Worm (Caenorhabditis elegans) whole organism, L3 larva: ENCODE results near the gene vps-32.1.
"Not testable (repeated sequence)": the region's sequence is repeated elsewhere in the genome, so short reads cannot be mapped to it uniquely, and the experiment has no call there.

Source experiments
- ZK546.5 ChIP-seq: sonication (generic microtip); optimal IDR thresholded peaks from 2 replicates; lab custom pipeline; 2017; ENCODE audit warnings: missing biosample characterization, missing genetic modification characterization
- aly-2 ChIP-seq: fragments of 150-350 bp; optimal IDR thresholded peaks from 2 replicates; lab custom pipeline; 2014; ENCODE audit warnings: missing biosample characterization, missing genetic modification characterization
- ceh-16 ChIP-seq: sonication (generic microtip); optimal IDR thresholded peaks from 2 replicates; lab custom pipeline; 2017; ENCODE audit warnings: missing biosample characterization, missing genetic modification characterization
- ceh-28 ChIP-seq: fragments of 150-350 bp; optimal IDR thresholded peaks from 2 replicates; lab custom pipeline; 2014; ENCODE audit warnings: missing biosample characterization, missing genetic modification reagents, missing genetic modification characterization
- elt-1 ChIP-seq: fragments of 150-350 bp; optimal IDR thresholded peaks from 2 replicates; lab custom pipeline; 2014; ENCODE audit warnings: missing biosample characterization, missing genetic modification characterization
- elt-2 ChIP-seq: sonication (generic microtip); optimal IDR thresholded peaks from 2 replicates; lab custom pipeline; 2016; ENCODE audit warnings: missing genetic modification reagents, mild to moderate bottlenecking, missing genetic modification characterization, missing compliant biosample characterization
- elt-3 ChIP-seq, 3 experiments: fragments of 150-350 bp in 1 of 3; sonication (generic microtip) in 2 of 3; optimal IDR thresholded peaks; 2 replicates in 2 of 3; 4 replicates in 1 of 3; lab custom pipeline; 2014 to 2017; ENCODE audit warnings: missing biosample characterization in 3 of 3, missing genetic modification characterization in 3 of 3
- fkh-2 ChIP-seq: fragments of 150-350 bp; optimal IDR thresholded peaks from 2 replicates; lab custom pipeline; 2014; ENCODE audit warnings: missing biosample characterization, missing genetic modification reagents, missing genetic modification characterization
- fos-1 ChIP-seq: fragments of 150-350 bp; optimal IDR thresholded peaks from 2 replicates; lab custom pipeline; 2014; ENCODE audit warnings: missing biosample characterization, missing genetic modification characterization
- hmg-11 ChIP-seq: sonication (generic microtip); optimal IDR thresholded peaks from 2 replicates; lab custom pipeline; 2016; ENCODE audit warnings: missing genetic modification characterization, missing compliant biosample characterization
- jun-1 ChIP-seq: fragments of 150-350 bp; optimal IDR thresholded peaks from 2 replicates; lab custom pipeline; 2014; ENCODE audit warnings: missing biosample characterization, missing genetic modification reagents, missing genetic modification characterization
- lin-15B ChIP-seq: fragments of 150-350 bp; optimal IDR thresholded peaks from 2 replicates; lab custom pipeline; 2014; ENCODE audit warnings: missing biosample characterization, missing genetic modification characterization
- lin-39 ChIP-seq: fragments of 150-350 bp; optimal IDR thresholded peaks from 2 replicates; lab custom pipeline; 2018; ENCODE audit warnings: missing biosample characterization, missing genetic modification reagents, missing genetic modification characterization
- mdl-1 ChIP-seq: fragments of 150-350 bp; optimal IDR thresholded peaks from 2 replicates; lab custom pipeline; 2014; ENCODE audit warnings: missing biosample characterization, missing genetic modification characterization
- nfya-1 ChIP-seq: sonication (generic microtip); optimal IDR thresholded peaks from 2 replicates; lab custom pipeline; 2017; ENCODE audit warnings: missing genetic modification characterization, mild to moderate bottlenecking, missing compliant biosample characterization, antibody characterized with exemption, moderate library complexity; ENCODE audit not compliant: insufficient read depth
- nhr-11 ChIP-seq: fragments of 150-350 bp; optimal IDR thresholded peaks from 2 replicates; lab custom pipeline; 2014; ENCODE audit warnings: missing biosample characterization, missing genetic modification characterization
- nhr-23 ChIP-seq: fragments of 150-350 bp; optimal IDR thresholded peaks from 2 replicates; lab custom pipeline; 2014; ENCODE audit warnings: missing biosample characterization, missing genetic modification reagents, missing genetic modification characterization
- nhr-25 ChIP-seq: sonication (generic microtip); optimal IDR thresholded peaks from 2 replicates; lab custom pipeline; 2017; ENCODE audit warnings: missing biosample characterization, missing genetic modification characterization
- nhr-28 ChIP-seq: fragments of 150-350 bp; optimal IDR thresholded peaks from 2 replicates; lab custom pipeline; 2014; ENCODE audit warnings: missing biosample characterization, missing genetic modification characterization
- nhr-43 ChIP-seq: sonication (generic microtip); optimal IDR thresholded peaks from 2 replicates; lab custom pipeline; 2016; ENCODE audit warnings: mild to moderate bottlenecking, missing genetic modification characterization, missing compliant biosample characterization; ENCODE audit not compliant: poor library complexity, severe bottlenecking
- nhr-67 ChIP-seq: fragments of 150-350 bp; optimal IDR thresholded peaks from 2 replicates; lab custom pipeline; 2014; ENCODE audit warnings: missing biosample characterization, missing genetic modification characterization
- nhr-76 ChIP-seq: fragments of 150-350 bp; sonication (generic microtip); optimal IDR thresholded peaks from 5 replicates; lab custom pipeline; 2014; ENCODE audit warnings: missing biosample characterization, missing genetic modification characterization
- nhr-77 ChIP-seq: fragments of 150-350 bp; optimal IDR thresholded peaks from 2 replicates; lab custom pipeline; 2014; ENCODE audit warnings: missing biosample characterization, missing genetic modification characterization
- pha-4 ChIP-seq: fragments of 150-350 bp; optimal IDR thresholded peaks from 2 replicates; lab custom pipeline; 2014; ENCODE audit warnings: missing biosample characterization, missing genetic modification reagents, missing genetic modification characterization
- pqm-1 ChIP-seq: fragments of 150-350 bp; optimal IDR thresholded peaks from 2 replicates; lab custom pipeline; 2017; ENCODE audit warnings: missing biosample characterization, missing genetic modification characterization, inconsistent platforms
- skn-1 ChIP-seq: fragments of 150-350 bp; optimal IDR thresholded peaks from 2 replicates; lab custom pipeline; 2014; ENCODE audit warnings: missing biosample characterization, missing genetic modification characterization
- snpc-4 ChIP-seq: fragments of 150-350 bp; optimal IDR thresholded peaks from 2 replicates; lab custom pipeline; 2014; ENCODE audit warnings: missing biosample characterization, missing genetic modification characterization
- unc-39 ChIP-seq: sonication (generic microtip); optimal IDR thresholded peaks from 4 replicates; lab custom pipeline; 2017; ENCODE audit warnings: missing biosample characterization, missing genetic modification characterization

Gene vps-32.1

DNA sequence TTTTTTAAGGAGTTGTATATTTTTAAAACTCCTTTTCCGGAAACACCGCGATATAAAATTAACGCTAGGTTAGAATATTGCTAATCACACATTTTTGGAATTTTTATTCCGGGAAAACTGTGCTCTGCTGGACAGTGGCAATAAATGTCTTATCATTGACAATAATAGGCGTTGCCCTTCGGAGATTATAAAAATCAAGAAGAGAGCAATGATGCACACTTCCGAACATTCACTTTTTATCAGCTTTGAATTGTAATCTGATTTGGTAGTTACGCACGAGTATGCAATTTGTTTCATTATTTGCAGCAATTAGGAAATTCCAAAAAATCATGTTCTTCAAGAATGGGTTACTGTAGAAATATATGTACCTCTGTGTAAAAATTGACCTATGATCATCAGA, 26.6 kb downstream of the vps-32.1 start:
- no peak for TF ChIP-seq skn-1 (tag; lab: Kevin White, UChicago)
- no peak for TF ChIP-seq snpc-4 (tag; lab: Kevin White, UChicago)
- peak; percentile 65 for TF ChIP-seq pqm-1
- no peak for TF ChIP-seq mdl-1
- peak; percentile 88 for TF ChIP-seq elt-2 (tag; lab: Kevin White, UChicago)
- TF ChIP-seq aly-2: no peak
- no peak for TF ChIP-seq fkh-2 (tag; lab: Kevin White, UChicago)
- no peak for TF ChIP-seq fos-1
- TF ChIP-seq jun-1: peak; percentile 79

ce11 chrII:6616770-6617169, 27.3 kb downstream of the vps-32.1 start, which contains the start of gene klf-3:
Gene klf-3 (plus strand): TSS chrII:6616878.
- no peak for TF ChIP-seq lin-39 (tag; lab: Kevin White, UChicago)
- TF ChIP-seq ceh-16: no peak
- no peak for TF ChIP-seq fos-1
- TF ChIP-seq hmg-11: no peak
- TF ChIP-seq nfya-1: no peak
- TF ChIP-seq nhr-77 (tag; lab: Kevin White, UChicago): no peak
- TF ChIP-seq skn-1 (tag; lab: Kevin White, UChicago): no peak
- TF ChIP-seq snpc-4 (tag; lab: Kevin White, UChicago): no peak

ce11 chrII:6619007-6619406, 29.5 kb downstream of the vps-32.1 start:
- TF ChIP-seq nhr-43 (tag; lab: Kevin White, UChicago) (peak; percentile 19), elt-3 (tag; optimal IDR thresholded peaks at IDR 0.05; lab: Kevin White, UChicago) (peak in 1 of 3 experiments; percentile 27), ceh-28 (tag; lab: Kevin White, UChicago) (peak; percentile 4), fos-1 (no peak), nhr-25 (tag; lab: Kevin White, UChicago) (peak; percentile 10), nhr-23 (peak; percentile 46)

DNA sequence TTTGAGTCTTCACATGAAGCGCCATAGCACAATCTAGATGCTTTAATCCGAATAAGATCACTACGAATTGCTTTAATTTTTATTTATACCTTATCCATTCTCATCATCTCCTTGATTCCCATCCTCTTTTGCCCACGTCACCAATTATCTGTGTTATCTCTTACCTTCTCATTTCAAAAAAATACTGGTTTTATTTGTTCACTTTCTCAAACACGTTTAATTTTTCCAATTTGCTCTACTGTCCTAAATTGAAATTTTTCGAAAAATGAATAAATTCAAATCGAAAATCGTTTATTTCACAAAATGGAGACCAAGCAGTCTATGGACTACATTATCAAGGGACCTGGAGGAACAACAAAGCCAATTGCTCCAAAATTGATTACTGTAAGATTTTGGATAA, 32.4 kb downstream of the vps-32.1 start, which contains the start of gene F54H5.3:
F54H5.3 (plus strand) TSS at position 301 of the 400 bp plus-strand sequence.
- TF ChIP-seq nhr-11 (tag; lab: Kevin White, UChicago) (no peak), ZK546.5 (tag; lab: Kevin White, UChicago) (no peak), unc-39 (tag; lab: Kevin White, UChicago) (no peak), elt-1 (tag; lab: Kevin White, UChicago) (no peak), elt-3 (tag; optimal IDR thresholded peaks at IDR 0.05; lab: Kevin White, UChicago) (no peak), elt-2 (tag; lab: Kevin White, UChicago) (no peak), nhr-28 (tag; lab: Kevin White, UChicago) (no peak), nhr-25 (tag; lab: Kevin White, UChicago) (no peak), nhr-76 (tag; lab: Kevin White, UChicago) (no peak), fos-1 (no peak)

ce11 chrII:6625302-6625701, 35.8 kb downstream of the vps-32.1 start, which contains the start of gene F54H5.14:
Gene F54H5.14 (minus strand): TSS chrII:6625402.
- TF ChIP-seq ceh-16: no peak
- peak; percentile 30 for TF ChIP-seq pqm-1
- peak; percentile 44 for TF ChIP-seq pha-4
- peak; percentile 45 for TF ChIP-seq elt-2 (tag; lab: Kevin White, UChicago)
- no peak for TF ChIP-seq nhr-76 (tag; lab: Kevin White, UChicago)

DNA sequence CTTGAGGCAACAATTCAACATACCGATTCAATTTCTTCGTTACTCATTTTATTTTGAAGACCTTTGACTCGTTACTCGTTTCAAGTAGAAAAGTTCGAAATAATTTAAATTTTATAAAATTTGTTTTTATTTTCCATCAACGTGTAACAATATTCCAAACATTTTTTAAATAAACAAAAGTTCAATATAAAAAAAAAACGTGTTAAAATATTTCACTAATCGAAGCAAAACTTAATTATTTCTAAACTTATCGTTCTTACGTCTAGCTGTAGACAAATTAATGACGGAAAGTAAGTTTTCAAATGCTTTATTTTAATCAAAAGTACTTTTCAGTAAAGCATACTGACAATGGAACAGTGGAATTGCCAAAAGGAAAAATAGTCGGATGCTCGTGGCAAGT, 37.7 kb downstream of the vps-32.1 start, which contains the start of the genes F54H5.5 and F54H5.2:
F54H5.5 (minus strand) TSS at position 101 of the 400 bp plus-strand sequence.
F54H5.2 (plus strand) TSS at position 303 of the 400 bp plus-strand sequence.
- not testable (repeated sequence) for TF ChIP-seq hmg-11; lin-15B (tag; lab: Kevin White, UChicago); nhr-67 (tag; lab: Kevin White, UChicago)

DNA sequence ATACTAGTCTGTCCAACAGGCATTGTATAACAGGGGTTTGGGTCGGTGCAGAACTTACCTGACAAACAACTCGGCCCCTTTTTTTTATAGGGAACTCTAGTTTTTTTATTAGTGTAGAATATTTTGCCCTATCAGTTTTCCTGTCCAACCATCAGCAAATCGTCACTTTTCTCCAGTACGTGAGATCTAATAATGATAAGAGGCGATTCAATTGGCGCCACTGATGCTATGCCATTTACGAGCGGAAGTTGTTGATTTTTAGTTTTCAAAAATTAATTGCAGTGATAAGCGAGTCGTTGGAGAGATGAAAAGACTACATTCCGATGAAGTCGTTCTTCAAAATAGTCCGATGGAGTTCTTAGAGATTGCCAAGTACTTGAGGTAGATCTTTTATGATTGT, 38.9 kb downstream of the vps-32.1 start:
- peak; percentile 10 for TF ChIP-seq pqm-1
- TF ChIP-seq elt-2 (tag; lab: Kevin White, UChicago): peak; percentile 58
- no peak for TF ChIP-seq nhr-43 (tag; lab: Kevin White, UChicago)
